Worm (Caenorhabditis elegans) whole organism, L3 larva: ENCODE results near the gene F55C5.10.

Experiments used
- R02D3.7 ChIP-seq: fragments of 150-350 bp; optimal IDR thresholded peaks from 2 replicates; lab custom pipeline; 2014; ENCODE audit warnings: missing biosample characterization, missing genetic modification characterization
- ZK546.5 ChIP-seq: sonication (generic microtip); optimal IDR thresholded peaks from 2 replicates; lab custom pipeline; 2017; ENCODE audit warnings: missing biosample characterization, missing genetic modification characterization
- aly-2 ChIP-seq: fragments of 150-350 bp; optimal IDR thresholded peaks from 2 replicates; lab custom pipeline; 2014; ENCODE audit warnings: missing biosample characterization, missing genetic modification characterization
- ama-1 ChIP-seq: fragments of 150-350 bp; optimal IDR thresholded peaks from 2 replicates; lab custom pipeline; 2018
- ceh-16 ChIP-seq: sonication (generic microtip); optimal IDR thresholded peaks from 2 replicates; lab custom pipeline; 2017; ENCODE audit warnings: missing biosample characterization, missing genetic modification characterization
- ceh-28 ChIP-seq: fragments of 150-350 bp; optimal IDR thresholded peaks from 2 replicates; lab custom pipeline; 2014; ENCODE audit warnings: missing biosample characterization, missing genetic modification reagents, missing genetic modification characterization
- ceh-82 ChIP-seq: fragments of 150-350 bp; optimal IDR thresholded peaks from 2 replicates; lab custom pipeline; 2014; ENCODE audit warnings: missing biosample characterization, missing genetic modification characterization
- ceh-9 ChIP-seq: sonication (generic microtip); optimal IDR thresholded peaks from 2 replicates; lab custom pipeline; 2018; ENCODE audit warnings: missing biosample characterization, missing genetic modification characterization
- daf-12 ChIP-seq: fragments of 150-350 bp; optimal IDR thresholded peaks from 2 replicates; lab custom pipeline; 2014; ENCODE audit warnings: missing biosample characterization, missing genetic modification reagents, missing genetic modification characterization
- egl-27 ChIP-seq: sonication (generic microtip); optimal IDR thresholded peaks from 4 replicates; lab custom pipeline; 2017; ENCODE audit warnings: missing biosample characterization, missing genetic modification reagents, missing genetic modification characterization
- egl-5 ChIP-seq: fragments of 150-350 bp; optimal IDR thresholded peaks from 2 replicates; lab custom pipeline; 2017; ENCODE audit warnings: missing biosample characterization, missing genetic modification reagents, missing genetic modification characterization, inconsistent platforms
- elt-1 ChIP-seq: fragments of 150-350 bp; optimal IDR thresholded peaks from 2 replicates; lab custom pipeline; 2014; ENCODE audit warnings: missing biosample characterization, missing genetic modification characterization
- elt-2 ChIP-seq: sonication (generic microtip); optimal IDR thresholded peaks from 2 replicates; lab custom pipeline; 2016; ENCODE audit warnings: missing genetic modification reagents, mild to moderate bottlenecking, missing genetic modification characterization, missing compliant biosample characterization
- elt-3 ChIP-seq, 3 experiments: fragments of 150-350 bp in 1 of 3; sonication (generic microtip) in 2 of 3; optimal IDR thresholded peaks; 2 replicates in 2 of 3; 4 replicates in 1 of 3; lab custom pipeline; 2014 to 2017; ENCODE audit warnings: missing biosample characterization in 3 of 3, missing genetic modification characterization in 3 of 3
- eor-1 ChIP-seq, 2 experiments: fragments of 150-350 bp; optimal IDR thresholded peaks; 2 replicates each; lab custom pipeline; 2014 to 2018; ENCODE audit warnings: missing biosample characterization in 2 of 2, missing genetic modification characterization in 2 of 2
- fkh-10 ChIP-seq: sonication (generic microtip); optimal IDR thresholded peaks from 2 replicates; lab custom pipeline; 2017; ENCODE audit warnings: missing biosample characterization, missing genetic modification reagents, missing genetic modification characterization
- fos-1 ChIP-seq: fragments of 150-350 bp; optimal IDR thresholded peaks from 2 replicates; lab custom pipeline; 2014; ENCODE audit warnings: missing biosample characterization, missing genetic modification characterization
- hmg-11 ChIP-seq: sonication (generic microtip); optimal IDR thresholded peaks from 2 replicates; lab custom pipeline; 2016; ENCODE audit warnings: missing genetic modification characterization, missing compliant biosample characterization
- jun-1 ChIP-seq: fragments of 150-350 bp; optimal IDR thresholded peaks from 2 replicates; lab custom pipeline; 2014; ENCODE audit warnings: missing biosample characterization, missing genetic modification reagents, missing genetic modification characterization
- lin-15B ChIP-seq: fragments of 150-350 bp; optimal IDR thresholded peaks from 2 replicates; lab custom pipeline; 2014; ENCODE audit warnings: missing biosample characterization, missing genetic modification characterization
- lin-39 ChIP-seq: fragments of 150-350 bp; optimal IDR thresholded peaks from 2 replicates; lab custom pipeline; 2018; ENCODE audit warnings: missing biosample characterization, missing genetic modification reagents, missing genetic modification characterization
- lsy-12 ChIP-seq: sonication (generic microtip); optimal IDR thresholded peaks from 2 replicates; lab custom pipeline; 2016; ENCODE audit warnings: mild to moderate bottlenecking, missing genetic modification characterization, missing compliant biosample characterization
- mdl-1 ChIP-seq: fragments of 150-350 bp; optimal IDR thresholded peaks from 2 replicates; lab custom pipeline; 2014; ENCODE audit warnings: missing biosample characterization, missing genetic modification characterization
- mml-1 ChIP-seq: fragments of 150-350 bp; sonication (generic microtip); optimal IDR thresholded peaks from 3 replicates; lab custom pipeline; 2014; ENCODE audit warnings: missing biosample characterization, missing genetic modification characterization
- nfya-1 ChIP-seq: sonication (generic microtip); optimal IDR thresholded peaks from 2 replicates; lab custom pipeline; 2017; ENCODE audit warnings: missing genetic modification characterization, mild to moderate bottlenecking, missing compliant biosample characterization, antibody characterized with exemption, moderate library complexity; ENCODE audit not compliant: insufficient read depth
- nhr-11 ChIP-seq: fragments of 150-350 bp; optimal IDR thresholded peaks from 2 replicates; lab custom pipeline; 2014; ENCODE audit warnings: missing biosample characterization, missing genetic modification characterization
- nhr-12 ChIP-seq: fragments of 150-350 bp; optimal IDR thresholded peaks from 2 replicates; lab custom pipeline; 2014; ENCODE audit warnings: missing biosample characterization, missing genetic modification characterization
- nhr-23 ChIP-seq: fragments of 150-350 bp; optimal IDR thresholded peaks from 2 replicates; lab custom pipeline; 2014; ENCODE audit warnings: missing biosample characterization, missing genetic modification reagents, missing genetic modification characterization
- nhr-237 ChIP-seq: fragments of 150-350 bp; optimal IDR thresholded peaks from 2 replicates; lab custom pipeline; 2014; ENCODE audit warnings: missing biosample characterization, missing genetic modification characterization
- nhr-25 ChIP-seq: sonication (generic microtip); optimal IDR thresholded peaks from 2 replicates; lab custom pipeline; 2017; ENCODE audit warnings: missing biosample characterization, missing genetic modification characterization
- nhr-28 ChIP-seq: fragments of 150-350 bp; optimal IDR thresholded peaks from 2 replicates; lab custom pipeline; 2014; ENCODE audit warnings: missing biosample characterization, missing genetic modification characterization
- nhr-43 ChIP-seq: sonication (generic microtip); optimal IDR thresholded peaks from 2 replicates; lab custom pipeline; 2016; ENCODE audit warnings: mild to moderate bottlenecking, missing genetic modification characterization, missing compliant biosample characterization; ENCODE audit not compliant: poor library complexity, severe bottlenecking
- nhr-67 ChIP-seq: fragments of 150-350 bp; optimal IDR thresholded peaks from 2 replicates; lab custom pipeline; 2014; ENCODE audit warnings: missing biosample characterization, missing genetic modification characterization
- nhr-76 ChIP-seq: fragments of 150-350 bp; sonication (generic microtip); optimal IDR thresholded peaks from 5 replicates; lab custom pipeline; 2014; ENCODE audit warnings: missing biosample characterization, missing genetic modification characterization
- pha-4 ChIP-seq: fragments of 150-350 bp; optimal IDR thresholded peaks from 2 replicates; lab custom pipeline; 2014; ENCODE audit warnings: missing biosample characterization, missing genetic modification reagents, missing genetic modification characterization
- pqm-1 ChIP-seq: fragments of 150-350 bp; optimal IDR thresholded peaks from 2 replicates; lab custom pipeline; 2017; ENCODE audit warnings: missing biosample characterization, missing genetic modification characterization, inconsistent platforms
- sea-2 ChIP-seq: fragments of 150-350 bp; sonication (generic microtip); optimal IDR thresholded peaks from 4 replicates; lab custom pipeline; 2014; ENCODE audit warnings: missing biosample characterization, missing genetic modification reagents, missing genetic modification characterization
- skn-1 ChIP-seq: fragments of 150-350 bp; optimal IDR thresholded peaks from 2 replicates; lab custom pipeline; 2014; ENCODE audit warnings: missing biosample characterization, missing genetic modification characterization
- snpc-4 ChIP-seq: fragments of 150-350 bp; optimal IDR thresholded peaks from 2 replicates; lab custom pipeline; 2014; ENCODE audit warnings: missing biosample characterization, missing genetic modification characterization
- tbx-2 ChIP-seq: sonication (generic microtip); optimal IDR thresholded peaks from 2 replicates; lab custom pipeline; 2016; ENCODE audit warnings: mild to moderate bottlenecking, missing genetic modification characterization, missing compliant biosample characterization
- unc-39 ChIP-seq: sonication (generic microtip); optimal IDR thresholded peaks from 4 replicates; lab custom pipeline; 2017; ENCODE audit warnings: missing biosample characterization, missing genetic modification characterization
- unc-62 ChIP-seq: fragments of 150-350 bp; sonication (generic microtip); optimal IDR thresholded peaks from 4 replicates; lab custom pipeline; 2014; ENCODE audit warnings: missing biosample characterization, missing genetic modification reagents, missing genetic modification characterization
- zag-1 ChIP-seq: fragments of 150-350 bp; optimal IDR thresholded peaks from 2 replicates; lab custom pipeline; 2014; ENCODE audit warnings: missing biosample characterization, missing genetic modification characterization
- ztf-11 ChIP-seq: fragments of 150-350 bp; optimal IDR thresholded peaks from 2 replicates; lab custom pipeline; 2014; ENCODE audit warnings: missing biosample characterization, missing genetic modification characterization
- ztf-4 ChIP-seq: fragments of 150-350 bp; optimal IDR thresholded peaks from 2 replicates; lab custom pipeline; 2014; ENCODE audit warnings: missing biosample characterization, missing genetic modification characterization

Gene F55C5.10

DNA sequence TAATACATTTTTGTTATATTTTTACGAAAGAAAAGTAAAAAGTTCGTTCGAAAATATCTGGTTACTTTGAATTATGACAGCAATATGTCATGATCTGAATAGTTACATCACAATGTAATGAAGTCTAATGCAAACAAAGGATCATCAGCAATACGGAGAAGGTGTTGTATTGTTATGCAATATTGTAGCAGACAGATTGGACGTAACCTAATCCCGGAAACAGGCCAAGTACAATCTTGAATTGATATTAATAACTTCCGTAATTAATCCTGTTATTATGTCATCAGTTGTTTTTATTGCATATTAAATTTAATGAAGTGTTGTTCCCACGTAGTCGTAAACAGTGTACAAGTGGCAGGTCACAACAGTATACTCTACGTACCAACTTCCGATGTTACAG lies 1.8 kb upstream of the F55C5.10 start:
- TF ChIP-seq ztf-11 (tag; lab: Kevin White, UChicago) (no peak), nhr-76 (tag; lab: Kevin White, UChicago) (no peak), ZK546.5 (no peak), pqm-1 (no peak), ceh-16 (tag; lab: Kevin White, UChicago) (no peak), nhr-28 (tag; lab: Kevin White, UChicago) (no peak)
- TF ChIP-seq, all 47 proteins: peak for 0

ce11 chrV:12287667-12288066 lies 4.4 kb downstream of the F55C5.10 start:
- TF ChIP-seq fkh-10 (peak; percentile 40), nfya-1 (tag; lab: Kevin White, UChicago) (peak; percentile 25), aly-2 (tag; lab: Kevin White, UChicago) (no peak), lin-39 (peak; percentile 42)
- TF ChIP-seq, all 47 proteins: peak for 3

ce11 chrV:12288577-12288976 lies 5.3 kb downstream of the F55C5.10 start, which contains the start of gene rskd-1:
Gene rskd-1, minus strand, starts transcription at chrV:12288615.
- peak; percentile 95 for TF ChIP-seq pha-4 (tag; lab: Kevin White, UChicago)
- no peak for TF ChIP-seq jun-1 (tag; lab: Kevin White, UChicago)
- TF ChIP-seq elt-1 (tag; lab: Kevin White, UChicago), result no peak
- no peak for TF ChIP-seq elt-3 (tag; optimal IDR thresholded peaks at IDR 0.05; lab: Kevin White, UChicago)
- no peak for TF ChIP-seq egl-27
- no peak for TF ChIP-seq daf-12
- TF ChIP-seq nhr-25 (tag; lab: Kevin White, UChicago), result no peak
- TF ChIP-seq sea-2 (GFP tag; lab: Kevin White, UChicago), result no peak
- TF ChIP-seq nhr-76 (tag; lab: Kevin White, UChicago), result no peak
- TF ChIP-seq ceh-82 (tag; lab: Kevin White, UChicago), result no peak
- TF ChIP-seq nhr-28 (tag; lab: Kevin White, UChicago), result no peak
- no peak for TF ChIP-seq fkh-10
- peak; percentile 0 for TF ChIP-seq elt-2 (tag; lab: Kevin White, UChicago)
- TF ChIP-seq eor-1 (tag; optimal IDR thresholded peaks at IDR 0.05; lab: Kevin White, UChicago), result no peak

DNA sequence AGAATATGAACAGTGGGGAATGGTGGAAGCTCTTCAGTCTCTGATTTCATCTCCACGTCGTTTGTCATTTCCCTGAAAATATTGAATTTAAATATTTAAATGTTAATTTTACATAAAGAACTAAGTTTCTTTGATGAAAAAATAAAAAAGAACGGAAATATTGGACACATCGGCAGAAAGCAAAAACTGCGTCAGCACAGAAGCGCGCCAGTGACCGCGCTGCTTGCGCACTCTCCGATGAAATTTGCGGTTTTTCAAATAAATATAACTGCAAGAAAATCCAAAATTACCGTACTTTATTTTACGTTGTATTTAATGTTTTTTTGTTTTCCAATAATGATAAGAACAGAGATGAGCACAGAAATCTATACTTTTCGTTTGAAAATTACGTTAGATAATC lies 8.3 kb downstream of the F55C5.10 start, which contains the start of the genes srpa-68 and srh-16:
Gene srpa-68 (minus strand): TSS at position 72 of the 400 bp plus-strand sequence.
Gene srh-16 (plus strand): TSS at position 275 of the 400 bp plus-strand sequence.
- TF ChIP-seq jun-1 (tag; lab: Kevin White, UChicago) (peak; percentile 74), ceh-16 (tag; lab: Kevin White, UChicago) (no peak), tbx-2 (tag; lab: Kevin White, UChicago) (peak; percentile 87), nhr-12 (tag; lab: Kevin White, UChicago) (no peak), eor-1 (tag; optimal IDR thresholded peaks at IDR 0.05; lab: Kevin White, UChicago) (no peak), daf-12 (no peak), skn-1 (tag; lab: Kevin White, UChicago) (peak; percentile 65), egl-27 (no peak), fos-1 (tag; lab: Kevin White, UChicago) (no peak), hmg-11 (tag; lab: Kevin White, UChicago) (peak; percentile 93), ama-1 (lab: Kevin White, UChicago) (peak; percentile 35), nhr-67 (tag; lab: Kevin White, UChicago) (no peak), unc-62 (no peak), ceh-82 (tag; lab: Kevin White, UChicago) (peak; percentile 49), R02D3.7 (tag; lab: Kevin White, UChicago) (peak; percentile 86), mml-1 (tag; lab: Kevin White, UChicago) (no peak), lin-15B (tag; lab: Kevin White, UChicago) (peak; percentile 85), ZK546.5 (peak; percentile 1), nhr-76 (tag; lab: Kevin White, UChicago) (no peak), mdl-1 (tag; lab: Kevin White, UChicago) (peak; percentile 5), zag-1 (peak; percentile 11), elt-2 (tag; lab: Kevin White, UChicago) (peak; percentile 61), ceh-28 (tag; lab: Kevin White, UChicago) (peak; percentile 63), pha-4 (tag; lab: Kevin White, UChicago) (peak; percentile 92), ztf-11 (tag; lab: Kevin White, UChicago) (no peak), ceh-9 (tag; lab: Kevin White, UChicago) (no peak), unc-39 (tag; lab: Kevin White, UChicago) (no peak), nhr-237 (tag; lab: Kevin White, UChicago) (no peak), lin-39 (peak; percentile 70), egl-5 (tag; lab: Kevin White, UChicago) (peak; percentile 58), fkh-10 (peak; percentile 21), elt-1 (tag; lab: Kevin White, UChicago) (peak; percentile 41), snpc-4 (tag; lab: Kevin White, UChicago) (peak; percentile 87), pqm-1 (peak; percentile 37), nfya-1 (tag; lab: Kevin White, UChicago) (peak; percentile 89), nhr-11 (tag; lab: Kevin White, UChicago) (peak; percentile 56), elt-3 (tag; optimal IDR thresholded peaks at IDR 0.05; lab: Kevin White, UChicago) (no peak), nhr-25 (tag; lab: Kevin White, UChicago) (peak; percentile 70), ztf-4 (peak; percentile 6), nhr-23 (peak; percentile 87), nhr-43 (tag; lab: Kevin White, UChicago) (peak; percentile 80), aly-2 (tag; lab: Kevin White, UChicago) (peak; percentile 4), lsy-12 (tag; lab: Kevin White, UChicago) (peak; percentile 79)
